Worm (Caenorhabditis elegans): Measurements from ENCODE around the gene sax-1.

Gene sax-1

DNA sequence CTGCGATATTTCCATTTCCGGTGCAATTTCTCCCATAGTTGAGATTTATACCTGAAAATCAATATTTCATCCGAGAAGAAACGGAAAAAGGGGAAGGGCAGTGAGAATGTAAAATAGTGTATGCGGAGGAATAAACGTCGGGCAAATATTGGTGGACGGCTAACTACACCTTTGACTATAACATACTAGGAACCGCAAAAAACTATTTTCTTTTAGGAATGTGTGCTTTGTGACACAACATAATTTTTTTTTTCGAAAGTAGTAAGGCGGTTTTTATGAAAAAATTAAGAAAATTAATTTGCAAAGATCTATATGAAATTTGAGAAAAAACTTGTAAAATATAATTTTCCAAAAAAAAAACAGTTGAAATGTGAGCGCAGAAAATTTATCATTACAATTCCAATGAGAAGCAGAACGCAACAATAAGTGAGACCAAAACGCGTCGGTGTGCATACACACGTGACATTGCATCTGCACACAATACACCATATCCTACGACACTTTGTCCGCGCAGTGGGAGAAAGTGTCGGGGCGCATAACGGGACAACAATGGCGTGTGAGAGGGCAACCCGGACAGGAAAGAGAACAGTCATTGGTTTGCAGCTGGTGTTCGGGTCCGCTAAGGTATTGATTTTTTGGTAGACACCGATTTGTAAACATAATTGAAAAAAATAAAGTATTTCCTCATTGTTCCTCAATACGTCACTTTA lies at the start of gene sax-1, which contains the start of gene R11G1.2:
TSS of gene sax-1 (minus strand) at position 51 of the 710 bp plus-strand sequence.
TSS of gene R11G1.2 (plus strand) at position 515 of the 710 bp plus-strand sequence.
- TF ChIP-seq zfh-2 (GFP tag; conservative IDR thresholded peaks at IDR 0.05) (no peak), mel-28 (tag; optimal IDR thresholded peaks at IDR 0.05; ENCODE audit: borderline replicate concordance) (no peak), lin-40 (tag; optimal IDR thresholded peaks at IDR 0.05) (peak; percentile 39), C06A6.2 (GFP tag; conservative IDR thresholded peaks at IDR 0.05) (no peak), K11D2.4 (GFP tag; IDR thresholded peaks at IDR 0.05) (no peak), dox-1 (GFP tag; IDR thresholded peaks at IDR 0.05) (0 out of 2 replicates have a peak, but pooled peaks have one; percentile 20), hsf-1 (GFP tag; IDR thresholded peaks at IDR 0.05) (no peak), F10E7.11 (tag; optimal IDR thresholded peaks at IDR 0.05) (no peak), F52B5.7 (tag; optimal IDR thresholded peaks at IDR 0.05) (no peak), repo-1 (tag; optimal IDR thresholded peaks at IDR 0.05) (no peak), madf-3 (GFP tag; IDR thresholded peaks at IDR 0.05) (no peak), madf-10 (tag; optimal IDR thresholded peaks at IDR 0.05) (no peak), K12H6.12 (tag; optimal IDR thresholded peaks at IDR 0.05) (no peak), Y79H2A.3 (GFP tag; conservative IDR thresholded peaks at IDR 0.05) (no peak), ztf-28 (GFP tag; IDR thresholded peaks at IDR 0.05) (no peak), Y67H2A.10 (GFP tag; conservative IDR thresholded peaks at IDR 0.05) (no peak), tlf-1 (GFP tag; optimal IDR thresholded peaks at IDR 0.05) (no peak), nhr-80 (tag; optimal IDR thresholded peaks at IDR 0.05) (peak; percentile 42), B0019.2 (GFP tag; conservative IDR thresholded peaks at IDR 0.05) (no peak), B0035.1 (tag; optimal IDR thresholded peaks at IDR 0.05) (no peak), ceh-79 (tag; optimal IDR thresholded peaks at IDR 0.05) (no peak), lsy-27 (tag; optimal IDR thresholded peaks at IDR 0.05; ENCODE audit: borderline replicate concordance, insufficient read depth) (no peak), let-607 (tag; optimal IDR thresholded peaks at IDR 0.05) (peak in 1 of 2 experiments; percentile 3), hmg-20 (GFP tag; IDR thresholded peaks at IDR 0.05) (no peak), chd-7 (tag; optimal IDR thresholded peaks at IDR 0.05) (no peak)

DNA sequence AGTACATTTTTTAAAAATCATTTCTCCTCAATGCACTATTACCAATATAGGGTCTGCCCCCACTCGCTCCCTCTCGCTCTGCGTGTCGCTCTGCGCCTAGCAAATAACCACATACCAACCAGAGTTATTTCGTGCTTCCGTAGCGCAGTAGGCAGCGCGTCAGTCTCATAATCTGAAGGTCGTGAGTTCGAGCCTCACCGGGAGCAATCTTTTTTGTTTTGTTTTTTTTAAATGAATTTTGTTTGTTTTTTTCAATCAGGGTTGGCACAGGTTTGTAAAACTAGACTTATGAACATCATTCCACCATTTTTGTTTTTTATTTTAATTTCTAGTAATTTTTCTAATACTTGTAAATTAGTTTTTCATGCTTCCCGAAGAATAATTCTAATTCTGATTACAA lies 47.7 kb upstream of the sax-1 start:
- TF ChIP-seq egl-44 (GFP tag; IDR thresholded peaks at IDR 0.05): peak; percentile 70
- peak; percentile 89 for TF ChIP-seq hmg-1.2 (GFP tag; IDR thresholded peaks at IDR 0.05)
- no peak for TF ChIP-seq ztf-3 (GFP tag; optimal IDR thresholded peaks at IDR 0.05)
- TF ChIP-seq attf-5 (GFP tag; optimal IDR thresholded peaks at IDR 0.05): peak; percentile 71
- no peak for TF ChIP-seq C17E4.6 (GFP tag; IDR thresholded peaks at IDR 0.05)
- peak; percentile 78 for TF ChIP-seq lsy-27 (tag; optimal IDR thresholded peaks at IDR 0.05; ENCODE audit: borderline replicate concordance, insufficient read depth)
- peak; percentile 50 for TF ChIP-seq unc-130 (GFP tag; optimal IDR thresholded peaks at IDR 0.05)
- peak; percentile 98 for TF ChIP-seq him-1 (tag; optimal IDR thresholded peaks at IDR 0.05)
- TF ChIP-seq F23B12.7 (tag; optimal IDR thresholded peaks at IDR 0.05; ENCODE audit: insufficient read depth): peak; percentile 75
- TF ChIP-seq gei-17 (GFP tag; optimal IDR thresholded peaks at IDR 0.05): peak; percentile 63
- TF ChIP-seq rec-8 (tag; optimal IDR thresholded peaks at IDR 0.05): peak; percentile 74 to 79
- TF ChIP-seq hlh-26 (GFP tag; conservative IDR thresholded peaks at IDR 0.05): no peak
- TF ChIP-seq ztf-25 (GFP tag; IDR thresholded peaks at IDR 0.05): 0 out of 2 replicates have a peak, but pooled peaks have one; percentile 73
- TF ChIP-seq ztf-6 (GFP tag; IDR thresholded peaks at IDR 0.05): no peak; the same call in 1 of the 2 replicates
- TF ChIP-seq F57C9.4 (tag; optimal IDR thresholded peaks at IDR 0.05): peak; percentile 10
- TF ChIP-seq chd-7 (tag; optimal IDR thresholded peaks at IDR 0.05): peak; percentile 78
- no peak for TF ChIP-seq nhr-120 (GFP tag; IDR thresholded peaks at IDR 0.05)
- TF ChIP-seq egrh-3 (GFP tag; IDR thresholded peaks at IDR 0.05): peak; percentile 67
- peak; percentile 67 for TF ChIP-seq snpc-4 (GFP tag; optimal IDR thresholded peaks at IDR 0.05)
- peak in 2 of 4 experiments; percentile 49 to 84 for TF ChIP-seq snpc-4 (tag; optimal IDR thresholded peaks at IDR 0.05)
- peak; percentile 76 for TF ChIP-seq K11D2.4 (GFP tag; IDR thresholded peaks at IDR 0.05)
- peak; percentile 55 for TF ChIP-seq snpc-1.1 (tag; optimal IDR thresholded peaks at IDR 0.05; ENCODE audit: insufficient read depth)
- TF ChIP-seq die-1 (tag; optimal IDR thresholded peaks at IDR 0.05): peak; percentile 95
- TF ChIP-seq B0019.2 (GFP tag; conservative IDR thresholded peaks at IDR 0.05): peak; percentile 40; the same call in 1 of the 2 replicates
- no peak for TF ChIP-seq efl-1 (GFP tag; optimal IDR thresholded peaks at IDR 0.05)

Data from whole organism, young adult.